Fruit fly (Drosophila melanogaster) S2 (cell line): ENCODE measurements around the gene drd.

Source experiments
- CG8478 ChIP-seq: fragments of >200 bp; optimal IDR thresholded peaks from 2 replicates; lab custom pipeline; 2018
- CTCF ChIP-seq, 2 experiments: fragments of >200 bp; optimal IDR thresholded peaks; 2 replicates each; lab custom pipeline; 2018

- TF ChIP-seq CG8478 (lab: Kevin White, UChicago) (no peak), CTCF (optimal IDR thresholded peaks at IDR 0.05; lab: Kevin White, UChicago) (no peak)
Measured at dm6 chrX:15132065-15132464, 6.5 kb downstream of the drd start.
